Worm (Caenorhabditis elegans) whole organism, L4 larva: ENCODE measurements around the gene T05H10.8.

Experiments
- dve-1 ChIP-seq: sonication (generic microtip); optimal IDR thresholded peaks from 2 replicates; lab custom pipeline; 2017; ENCODE audit warnings: antibody characterized with exemption, mild to moderate bottlenecking, missing genetic modification characterization, missing compliant biosample characterization; ENCODE audit not compliant: insufficient read depth
- mdt-29 ChIP-seq: fragments of 200-800 bp; sonication (Bioruptor generic); IDR thresholded peaks from 2 replicates; pipeline ENCODE4 v1.3.6; 2022; ENCODE audit warnings: missing genetic modification reagents, missing genetic modification characterization, missing compliant biosample characterization
- nhr-237 ChIP-seq: sonication (generic microtip); optimal IDR thresholded peaks from 2 replicates; lab custom pipeline; 2017; ENCODE audit warnings: missing biosample characterization, missing genetic modification characterization
- nhr-28 ChIP-seq: fragments of 150-350 bp; optimal IDR thresholded peaks from 2 replicates; lab custom pipeline; 2014; ENCODE audit warnings: missing biosample characterization, missing genetic modification characterization

ce11 chrII:8022461-8022860 lies 36.4 kb upstream of the T05H10.8 start, which contains the start of gene hda-2:
- no peak for TF ChIP-seq nhr-28 (tag; lab: Kevin White, UChicago)
- no peak for TF ChIP-seq mdt-29 (GFP tag; lab: Robert Waterston, UW)
- TF ChIP-seq nhr-237, result no peak
- TF ChIP-seq dve-1 (tag; lab: Kevin White, UChicago), result no peak
